Fruit fly (Drosophila melanogaster) whole organism, embryonic: ENCODE measurements around the gene hbt.

Experiments used
- B-H1 ChIP-seq: fragments of 200-800 bp; sonication (Bioruptor generic); IDR thresholded peaks from 3 replicates; pipeline ENCODE4 v1.3.6; 2022; ENCODE audit warnings: missing biosample characterization, missing genetic modification characterization
- Bteb2 ChIP-seq: fragments of 200-800 bp; sonication (Bioruptor generic); optimal IDR thresholded peaks from 2 replicates; lab custom pipeline; 2016; ENCODE audit warnings: missing biosample characterization, missing genetic modification characterization
- CG10654 ChIP-seq: fragments of 200-800 bp; sonication (Bioruptor generic); optimal IDR thresholded peaks from 2 replicates; lab custom pipeline; 2016; ENCODE audit warnings: missing biosample characterization, missing genetic modification characterization
- CG1529 ChIP-seq: fragments of 200-800 bp; sonication (Bioruptor generic); optimal IDR thresholded peaks from 3 replicates; lab custom pipeline; 2018; ENCODE audit warnings: missing biosample characterization, missing genetic modification characterization
- CG15514 ChIP-seq: fragments of 200-800 bp; sonication (Bioruptor generic); optimal IDR thresholded peaks from 3 replicates; lab custom pipeline; 2017; ENCODE audit warnings: missing biosample characterization, missing genetic modification characterization, mild to moderate bottlenecking, moderate library complexity, missing genetic modification reagents
- CG16779 ChIP-seq: fragments of 200-800 bp; sonication (Bioruptor generic); IDR thresholded peaks from 2 replicates; pipeline ENCODE4 v1.3.6; 2022; ENCODE audit warnings: missing biosample characterization, missing genetic modification characterization
- CG17186 ChIP-seq: fragments of 200-800 bp; sonication (Bioruptor generic); optimal IDR thresholded peaks from 3 replicates; lab custom pipeline; 2017; ENCODE audit warnings: missing biosample characterization, missing genetic modification reagents, missing genetic modification characterization
- CG17328 ChIP-seq: fragments of 200-800 bp; sonication (Bioruptor generic); IDR thresholded peaks from 2 replicates; pipeline ENCODE4 v1.3.6; 2022; ENCODE audit warnings: missing biosample characterization, missing genetic modification characterization
- CG17359 ChIP-seq: fragments of 200-800 bp; sonication (Bioruptor generic); optimal IDR thresholded peaks from 3 replicates; lab custom pipeline; 2018; ENCODE audit warnings: missing biosample characterization, mild to moderate bottlenecking, missing genetic modification characterization, moderate library complexity
- CG1832 ChIP-seq: fragments of 200-800 bp; sonication (Bioruptor generic); optimal IDR thresholded peaks from 2 replicates; lab custom pipeline; 2017; ENCODE audit warnings: missing biosample characterization, mild to moderate bottlenecking, missing genetic modification characterization, inconsistent platforms
- CG2712 ChIP-seq: fragments of 200-800 bp; optimal IDR thresholded peaks from 3 replicates; lab custom pipeline; 2019; ENCODE audit warnings: missing biosample characterization, mild to moderate bottlenecking, missing genetic modification characterization, moderate library complexity
- CG30431 ChIP-seq: fragments of 200-800 bp; sonication (Bioruptor generic); optimal IDR thresholded peaks from 2 replicates; lab custom pipeline; 2017; ENCODE audit warnings: missing biosample characterization, missing genetic modification characterization
- CG32767 ChIP-seq: fragments of 200-800 bp; sonication (Bioruptor generic); IDR thresholded peaks from 2 replicates; pipeline ENCODE4 v1.3.6; 2022; ENCODE audit warnings: missing biosample characterization, missing genetic modification characterization
- CG3407 ChIP-seq: fragments of 200-800 bp; sonication (Bioruptor generic); optimal IDR thresholded peaks from 2 replicates; lab custom pipeline; 2018; ENCODE audit warnings: missing biosample characterization, mild to moderate bottlenecking, missing genetic modification characterization
- CG34224 ChIP-seq: fragments of 200-800 bp; sonication (Bioruptor generic); IDR thresholded peaks from 3 replicates; pipeline ENCODE4 v1.3.6; 2022; ENCODE audit warnings: missing biosample characterization, missing genetic modification characterization; ENCODE audit not compliant: partially characterized antibody
- CG4360 ChIP-seq: fragments of 200-800 bp; sonication (Bioruptor generic); IDR thresholded peaks from 2 replicates; pipeline ENCODE4 v1.3.6; 2022; ENCODE audit warnings: missing biosample characterization, missing genetic modification characterization
- CG4730 ChIP-seq: fragments of 200-800 bp; sonication (Bioruptor generic); IDR thresholded peaks from 2 replicates; pipeline ENCODE4 v1.3.6; 2022; ENCODE audit warnings: missing biosample characterization, missing genetic modification characterization
- CG7556 ChIP-seq: fragments of 200-800 bp; sonication (Bioruptor generic); optimal IDR thresholded peaks from 2 replicates; lab custom pipeline; 2017; ENCODE audit warnings: missing biosample characterization, mild to moderate bottlenecking, missing genetic modification characterization
- CG8281 ChIP-seq: fragments of 200-800 bp; sonication (Bioruptor generic); optimal IDR thresholded peaks from 2 replicates; lab custom pipeline; 2018; ENCODE audit warnings: missing biosample characterization, mild to moderate bottlenecking, missing genetic modification characterization, moderate library complexity
- CG8359 ChIP-seq: fragments of 200-800 bp; sonication (Bioruptor generic); optimal IDR thresholded peaks from 2 replicates; lab custom pipeline; 2017; ENCODE audit warnings: missing biosample characterization, mild to moderate bottlenecking, missing genetic modification characterization, borderline replicate concordance
- CG9817 ChIP-seq: fragments of 200-800 bp; sonication (Bioruptor generic); optimal IDR thresholded peaks from 2 replicates; lab custom pipeline; 2018; ENCODE audit warnings: missing biosample characterization, mild to moderate bottlenecking, missing genetic modification characterization, moderate library complexity
- E2f1 ChIP-seq: fragments of 200-800 bp; sonication (Bioruptor generic); IDR thresholded peaks from 2 replicates; pipeline ENCODE4 v1.3.6; 2022; ENCODE audit warnings: missing biosample characterization, missing genetic modification characterization
- Ets65A ChIP-seq: fragments of 200-800 bp; sonication (Bioruptor generic); peaks from one replicate; lab custom pipeline; 2016; ENCODE audit warnings: missing biosample characterization, missing genetic modification characterization
- Fer3 ChIP-seq: fragments of 200-800 bp; sonication (Bioruptor generic); optimal IDR thresholded peaks from 2 replicates; lab custom pipeline; 2018; ENCODE audit warnings: missing biosample characterization, mild to moderate bottlenecking, missing genetic modification characterization, moderate library complexity
- Hey ChIP-seq: fragments of 200-800 bp; sonication (Bioruptor generic); optimal IDR thresholded peaks from 3 replicates; lab custom pipeline; 2018; ENCODE audit warnings: missing biosample characterization, mild to moderate bottlenecking, missing genetic modification characterization
- Kr ChIP-seq: fragments of 200-800 bp; sonication (Bioruptor generic); optimal IDR thresholded peaks from 2 replicates; lab custom pipeline; 2017; ENCODE audit warnings: missing biosample characterization, mild to moderate bottlenecking, missing genetic modification characterization
- Myb ChIP-seq: fragments of 200-800 bp; sonication (Bioruptor generic); optimal IDR thresholded peaks from 2 replicates; lab custom pipeline; 2016; ENCODE audit warnings: missing biosample characterization, missing genetic modification characterization
- Scr ChIP-seq: fragments of 200-800 bp; sonication (Bioruptor generic); IDR thresholded peaks from 2 replicates; pipeline ENCODE4 v1.3.6; 2022; ENCODE audit warnings: missing biosample characterization, missing genetic modification characterization; ENCODE audit not compliant: partially characterized antibody
- Taf1 ChIP-seq: fragments of 200-800 bp; sonication (Bioruptor generic); IDR thresholded peaks from 2 replicates; pipeline ENCODE4 v1.3.6; 2022; ENCODE audit warnings: missing biosample characterization, missing genetic modification characterization
- caup ChIP-seq: fragments of 200-800 bp; sonication (Bioruptor generic); optimal IDR thresholded peaks from 3 replicates; lab custom pipeline; 2017; ENCODE audit warnings: missing biosample characterization, mild to moderate bottlenecking, missing genetic modification characterization, moderate library complexity; ENCODE audit not compliant: severe bottlenecking
- corto ChIP-seq: fragments of 200-800 bp; sonication (Bioruptor generic); optimal IDR thresholded peaks from 2 replicates; lab custom pipeline; 2016; ENCODE audit warnings: missing biosample characterization, mild to moderate bottlenecking, missing genetic modification characterization, moderate library complexity
- ems ChIP-seq: fragments of 200-800 bp; sonication (Bioruptor generic); optimal IDR thresholded peaks from 3 replicates; lab custom pipeline; 2016; ENCODE audit warnings: missing biosample characterization, missing genetic modification characterization
- gcm ChIP-seq: fragments of 200-800 bp; sonication (Bioruptor generic); optimal IDR thresholded peaks from 2 replicates; lab custom pipeline; 2019; ENCODE audit warnings: missing biosample characterization, mild to moderate bottlenecking, missing genetic modification characterization, moderate library complexity
- jing ChIP-seq: fragments of 200-800 bp; sonication (Bioruptor generic); optimal IDR thresholded peaks from 2 replicates; lab custom pipeline; 2018; ENCODE audit warnings: missing biosample characterization, mild to moderate bottlenecking, missing genetic modification characterization
- jumu ChIP-seq: fragments of 200-800 bp; sonication (Bioruptor generic); optimal IDR thresholded peaks from 3 replicates; lab custom pipeline; 2016; ENCODE audit warnings: missing biosample characterization, missing genetic modification characterization
- klu ChIP-seq: fragments of 200-800 bp; sonication (Bioruptor generic); IDR thresholded peaks from 2 replicates; pipeline ENCODE4 v1.3.6; 2022; ENCODE audit warnings: missing biosample characterization, missing genetic modification characterization
- knrl ChIP-seq: fragments of 200-800 bp; sonication (Bioruptor generic); IDR thresholded peaks from 3 replicates; pipeline ENCODE4 v1.3.6; 2022; ENCODE audit warnings: missing biosample characterization, missing genetic modification characterization; ENCODE audit not compliant: partially characterized antibody
- otp ChIP-seq: fragments of 200-800 bp; sonication (Bioruptor generic); IDR thresholded peaks from 3 replicates; pipeline ENCODE4, ENCODE4 v1.3.6; 2022; ENCODE audit warnings: missing biosample characterization, missing genetic modification characterization
- pan ChIP-seq, 4 experiments: fragments of >200 bp in 3 of 4; fragments of 200-800 bp in 1 of 4; sonication (Bioruptor generic) in 1 of 4; optimal IDR thresholded peaks in 3 of 4; IDR thresholded peaks in 1 of 4; 2 replicates each; pipeline versions ENCODE4 v1.3.6 to Lab custom; 2017 to 2022; ENCODE audit warnings: missing biosample characterization in 2 of 4, missing genetic modification characterization in 2 of 4, mixed read lengths in 1 of 4
- pros ChIP-seq: fragments of 200-800 bp; sonication (Bioruptor generic); optimal IDR thresholded peaks from 3 replicates; lab custom pipeline; 2019; ENCODE audit warnings: missing biosample characterization, mild to moderate bottlenecking, missing genetic modification characterization, moderate library complexity
- row ChIP-seq: fragments of 200-800 bp; sonication (Bioruptor generic); IDR thresholded peaks from 3 replicates; pipeline ENCODE4 v1.3.6; 2022; ENCODE audit warnings: missing biosample characterization, missing genetic modification characterization
- slbo ChIP-seq: fragments of 200-800 bp; sonication (Bioruptor generic); IDR thresholded peaks from 2 replicates; pipeline ENCODE4 v1.3.6; 2022; ENCODE audit warnings: missing biosample characterization, missing genetic modification characterization
- slou ChIP-seq: fragments of 200-800 bp; sonication (Bioruptor generic); optimal IDR thresholded peaks from 3 replicates; lab custom pipeline; 2016; ENCODE audit warnings: missing biosample characterization, missing genetic modification characterization
- so ChIP-seq: fragments of 200-800 bp; sonication (Bioruptor generic); IDR thresholded peaks from 3 replicates; pipeline ENCODE4 v1.3.6; 2022; ENCODE audit warnings: missing biosample characterization, missing genetic modification characterization
- sug ChIP-seq: fragments of 200-800 bp; optimal IDR thresholded peaks from 2 replicates; lab custom pipeline; 2019; ENCODE audit warnings: missing biosample characterization, mild to moderate bottlenecking, missing genetic modification characterization, moderate library complexity
- tgo ChIP-seq: fragments of 200-800 bp; sonication (Bioruptor generic); IDR thresholded peaks from 3 replicates; pipeline ENCODE4 v1.3.6; 2022; ENCODE audit warnings: missing biosample characterization, missing genetic modification characterization
- tll ChIP-seq, 2 experiments: fragments of 200-800 bp in 1 of 2; fragments of >200 bp in 1 of 2; sonication (Bioruptor generic) in 1 of 2; optimal IDR thresholded peaks; 2 replicates each; lab custom pipeline; 2017 to 2019; ENCODE audit warnings: missing biosample characterization in 2 of 2, missing genetic modification characterization in 2 of 2, mild to moderate bottlenecking in 1 of 2, moderate library complexity in 1 of 2
- yki ChIP-seq: fragments of >200 bp; optimal IDR thresholded peaks from 3 replicates; lab custom pipeline; 2018

Gene hbt

dm6 chr2L:13290276-13291065, 40.5 kb downstream of the hbt start (continued):
- TF ChIP-seq slou (GFP tag; lab: Kevin White, UChicago): no peak
- TF ChIP-seq sug: peak; percentile 81
- TF ChIP-seq jumu (GFP tag; lab: Kevin White, UChicago): no peak
- peak; percentile 37 for TF ChIP-seq CG8359 (GFP tag; lab: Kevin White, UChicago)
- no peak for TF ChIP-seq CG1832 (GFP tag; lab: Kevin White, UChicago)
- no peak for TF ChIP-seq tll (GFP tag; optimal IDR thresholded peaks at IDR 0.05; lab: Kevin White, UChicago)
- no peak for TF ChIP-seq pan (optimal IDR thresholded peaks at IDR 0.05; lab: Kevin White, UChicago)
- TF ChIP-seq pan (GFP tag; optimal IDR thresholded peaks at IDR 0.05 in 1 of 2, IDR thresholded peaks at IDR 0.05 in 1 of 2): peak in 1 of 2 experiments; percentile 61
- TF ChIP-seq Bteb2 (GFP tag; lab: Kevin White, UChicago): peak; percentile 63
- TF ChIP-seq ems (GFP tag; lab: Kevin White, UChicago): peak; percentile 29
- TF ChIP-seq CG4360: peak; percentile 85
- no peak for TF ChIP-seq CG16779 (GFP tag; lab: Robert Waterston, UW)
- TF ChIP-seq CG7556 (GFP tag; lab: Kevin White, UChicago): peak; percentile 55
- TF ChIP-seq slbo (GFP tag; lab: Robert Waterston, UW): peak; percentile 38
- TF ChIP-seq CG32767 (GFP tag; lab: Robert Waterston, UW): no peak
- TF ChIP-seq gcm (GFP tag; lab: Kevin White, UChicago): peak; percentile 83
- TF ChIP-seq Hey: peak; percentile 87
- peak; percentile 69 for TF ChIP-seq CG8281 (tag; lab: Kevin White, UChicago)
- TF ChIP-seq so (GFP tag; lab: Robert Waterston, UW): 0 out of 3 replicates have a peak, but pooled peaks have one; percentile 6
- TF ChIP-seq CG17186 (GFP tag; lab: Kevin White, UChicago): no peak
- TF ChIP-seq Myb: no peak
- TF ChIP-seq knrl (GFP tag; lab: Robert Waterston, UW): no peak; the same call in 2 of the 3 replicates
- peak; percentile 84 for TF ChIP-seq CG1529
- TF ChIP-seq CG17359 (tag; lab: Kevin White, UChicago): peak; percentile 88
- TF ChIP-seq CG9817 (tag; lab: Kevin White, UChicago): peak; percentile 54
- no peak for TF ChIP-seq Ets65A (GFP tag; lab: Kevin White, UChicago)
- TF ChIP-seq B-H1: peak; percentile 48; the same call in 1 of the 3 replicates
- TF ChIP-seq CG4730: no peak
- no peak for TF ChIP-seq pros (GFP tag; lab: Kevin White, UChicago)
- TF ChIP-seq E2f1 (GFP tag; lab: Robert Waterston, UW): 0 out of 2 replicates have a peak, but pooled peaks have one; percentile 6
- TF ChIP-seq klu: no peak
- TF ChIP-seq CG3407: peak; percentile 89
- TF ChIP-seq caup (GFP tag; lab: Kevin White, UChicago): peak; percentile 84
- peak; percentile 16 for TF ChIP-seq CG10654
- TF ChIP-seq CG15514 (GFP tag; lab: Kevin White, UChicago): peak; percentile 75
- TF ChIP-seq Taf1 (GFP tag; lab: Robert Waterston, UW): no peak
- TF ChIP-seq CG2712 (tag; lab: Kevin White, UChicago): peak; percentile 57
- TF ChIP-seq otp (GFP tag; lab: Robert Waterston, UW): peak; percentile 68; the same call in 2 of the 3 replicates
- peak; percentile 50 for TF ChIP-seq Scr (GFP tag; lab: Robert Waterston, UW)
- TF ChIP-seq CG30431: peak; percentile 6
- no peak for TF ChIP-seq corto (GFP tag; lab: Kevin White, UChicago)
- TF ChIP-seq row (GFP tag; lab: Robert Waterston, UW): no peak; the same call in 2 of the 3 replicates
- peak; percentile 88 for TF ChIP-seq Fer3 (tag; lab: Kevin White, UChicago)
- TF ChIP-seq Kr (GFP tag; lab: Kevin White, UChicago): peak; percentile 18
- peak; percentile 66 for TF ChIP-seq CG34224
- TF ChIP-seq yki (lab: Kevin White, UChicago): peak; percentile 21
- TF ChIP-seq tgo (GFP tag; lab: Robert Waterston, UW): peak; percentile 32; the same call in 1 of the 3 replicates
- peak; percentile 57 for TF ChIP-seq CG17328 (GFP tag; lab: Robert Waterston, UW)
- TF ChIP-seq jing (GFP tag; lab: Kevin White, UChicago): no peak
